Fruit fly (Drosophila melanogaster): ENCODE data around the gene Taf10b.

Gene Taf10b

dm6 chr2L:2748480-2749143, 19.0 kb downstream of the Taf10b start (continued):
- peak; percentile 74 for TF ChIP-seq CG18011 (GFP tag; optimal IDR thresholded peaks at IDR 0.05)
- TF ChIP-seq B-H2 (GFP tag; optimal IDR thresholded peaks at IDR 0.05): peak; percentile 95
- peak; percentile 61 for TF ChIP-seq CG12219 (GFP tag; optimal IDR thresholded peaks at IDR 0.05)
- no peak; the same call in 1 of the 2 replicates for TF ChIP-seq dan (GFP tag; IDR thresholded peaks at IDR 0.05)
- TF ChIP-seq zf30C (GFP tag; optimal IDR thresholded peaks at IDR 0.05): peak; percentile 40
- 0 out of 4 replicates have a peak, but pooled peaks have one; percentile 43 for TF ChIP-seq Dll (GFP tag; IDR thresholded peaks at IDR 0.05; ENCODE audit: partially characterized antibody)
- peak; percentile 91 for TF ChIP-seq nmo (GFP tag; optimal IDR thresholded peaks at IDR 0.05)
- TF ChIP-seq ro (GFP tag; IDR thresholded peaks at IDR 0.05): peak; percentile 49; the same call in 1 of the 2 replicates
- TF ChIP-seq pb (GFP tag; optimal IDR thresholded peaks at IDR 0.05): peak; percentile 75
- peak; percentile 58 for TF ChIP-seq p53 (GFP tag; optimal IDR thresholded peaks at IDR 0.05)
- peak; percentile 99 for TF ChIP-seq CG7928 (GFP tag; optimal IDR thresholded peaks at IDR 0.05)
- peak; percentile 81 for TF ChIP-seq Drgx (GFP tag; IDR thresholded peaks at IDR 0.05)
- TF ChIP-seq CG12071 (GFP tag; optimal IDR thresholded peaks at IDR 0.05): no peak
- peak; percentile 80 for TF ChIP-seq tup (GFP tag; optimal IDR thresholded peaks at IDR 0.05)
- no peak for TF ChIP-seq Stat92E (GFP tag; optimal IDR thresholded peaks at IDR 0.05)
- TF ChIP-seq CG12104 (GFP tag; optimal IDR thresholded peaks at IDR 0.05): peak; percentile 83
- peak; percentile 0 for TF ChIP-seq HmgD (GFP tag; optimal IDR thresholded peaks at IDR 0.05)
- TF ChIP-seq nau (GFP tag; optimal IDR thresholded peaks at IDR 0.05): no peak
- peak; percentile 76 for TF ChIP-seq CG16815 (GFP tag; optimal IDR thresholded peaks at IDR 0.05)
- TF ChIP-seq CG12299 (tag; optimal IDR thresholded peaks at IDR 0.05): peak; percentile 49
- peak; percentile 72 for TF ChIP-seq shn (GFP tag; optimal IDR thresholded peaks at IDR 0.05)
- no peak; the same call in 1 of the 2 replicates for TF ChIP-seq sens-2 (GFP tag; IDR thresholded peaks at IDR 0.05)
- no peak for TF ChIP-seq dati (GFP tag; IDR thresholded peaks at IDR 0.05)
- no peak for TF ChIP-seq cad (GFP tag; optimal IDR thresholded peaks at IDR 0.05)
- TF ChIP-seq CG3726 (GFP tag; IDR thresholded peaks at IDR 0.05): peak; percentile 68; the same call in 2 of the 3 replicates
- TF ChIP-seq H15 (GFP tag; IDR thresholded peaks at IDR 0.05): peak; percentile 77
- TF ChIP-seq sna (GFP tag; IDR thresholded peaks at IDR 0.05; ENCODE audit: partially characterized antibody): no peak; the same call in 1 of the 2 replicates
- TF ChIP-seq vnd (GFP tag; IDR thresholded peaks at IDR 0.05; ENCODE audit: partially characterized antibody): no peak
- peak; percentile 87 for TF ChIP-seq CG8388 (GFP tag; optimal IDR thresholded peaks at IDR 0.05)
- TF ChIP-seq CG9876 (GFP tag; optimal IDR thresholded peaks at IDR 0.05): peak; percentile 74
- peak; percentile 91 for TF ChIP-seq CG13424 (tag; optimal IDR thresholded peaks at IDR 0.05)
- peak; percentile 47 for TF ChIP-seq CTCF (GFP tag; optimal IDR thresholded peaks at IDR 0.05)
- TF ChIP-seq unc-4 (GFP tag; IDR thresholded peaks at IDR 0.05; ENCODE audit: partially characterized antibody): peak; percentile 56
- peak; percentile 63 for TF ChIP-seq Sry-δ (GFP tag; optimal IDR thresholded peaks at IDR 0.05)
- TF ChIP-seq bab2 (GFP tag; optimal IDR thresholded peaks at IDR 0.05): peak; percentile 67
- peak; percentile 94 for TF ChIP-seq CG34376 (GFP tag; optimal IDR thresholded peaks at IDR 0.05)
- TF ChIP-seq maf-S (GFP tag; optimal IDR thresholded peaks at IDR 0.05): peak; percentile 85
- TF ChIP-seq cas (GFP tag; IDR thresholded peaks at IDR 0.05): peak; percentile 88
- TF ChIP-seq Sry-β (GFP tag; optimal IDR thresholded peaks at IDR 0.05): peak; percentile 68
- peak; percentile 92 for TF ChIP-seq Gug (GFP tag; IDR thresholded peaks at IDR 0.05)
- peak; percentile 60 for TF ChIP-seq jing (GFP tag; optimal IDR thresholded peaks at IDR 0.05)
- no peak for TF ChIP-seq Hey (tag; optimal IDR thresholded peaks at IDR 0.05)
- TF ChIP-seq bbx (GFP tag; IDR thresholded peaks at IDR 0.05; ENCODE audit: partially characterized antibody): peak; percentile 45
- TF ChIP-seq D19B (GFP tag; optimal IDR thresholded peaks at IDR 0.05): peak; percentile 73
- TF ChIP-seq CG4730 (GFP tag; IDR thresholded peaks at IDR 0.05): peak; percentile 82
- peak; percentile 87 for TF ChIP-seq CG14014 (GFP tag; IDR thresholded peaks at IDR 0.05)
- peak; percentile 36; the same call in 1 of the 2 replicates for TF ChIP-seq CG4360 (GFP tag; IDR thresholded peaks at IDR 0.05)
- peak; percentile 49; the same call in 1 of the 2 replicates for TF ChIP-seq CG43689 (GFP tag; IDR thresholded peaks at IDR 0.05)
- TF ChIP-seq ftz-f1 (GFP tag; optimal IDR thresholded peaks at IDR 0.05): peak; percentile 99
- TF ChIP-seq C15 (GFP tag; IDR thresholded peaks at IDR 0.05): peak; percentile 56; the same call in 1 of the 3 replicates

Data from whole organism, embryonic.